Worm (Caenorhabditis elegans) whole organism, young adult: ENCODE results near the gene oac-7.

Experiments used
- C17E4.6 ChIP-seq: fragments of 200-800 bp; sonication (Bioruptor generic); IDR thresholded peaks from 2 replicates; pipeline ENCODE4 v1.3.6; 2022; ENCODE audit warnings: missing genetic modification reagents, missing genetic modification characterization, missing compliant biosample characterization
- K12H6.12 ChIP-seq: fragments of 200-800 bp; sonication (Bioruptor generic); optimal IDR thresholded peaks from 2 replicates; lab custom pipeline; 2018; ENCODE audit warnings: mild to moderate bottlenecking, missing genetic modification characterization, missing compliant biosample characterization
- ama-1 ChIP-seq, 3 experiments: fragments of 150-350 bp in 1 of 3; sonication (generic microtip) in 2 of 3; optimal IDR thresholded peaks; 2 replicates each; lab custom pipeline; 2014 to 2018; ENCODE audit warnings: missing biosample characterization in 2 of 3, missing genetic modification characterization in 2 of 3, missing genetic modification reagents in 2 of 3
- ceh-100 ChIP-seq: fragments of 200-800 bp; sonication (Bioruptor generic); IDR thresholded peaks from 2 replicates; pipeline ENCODE4 v1.3.6; 2022; ENCODE audit warnings: missing genetic modification reagents, missing genetic modification characterization, missing compliant biosample characterization
- ceh-91 ChIP-seq: fragments of 200-800 bp; sonication (Bioruptor generic); IDR thresholded peaks from 2 replicates; pipeline ENCODE4 v1.3.6; 2022; ENCODE audit warnings: missing genetic modification reagents, missing genetic modification characterization, missing compliant biosample characterization
- dpl-1 ChIP-seq: fragments of 150-350 bp; optimal IDR thresholded peaks from 2 replicates; lab custom pipeline; 2014; ENCODE audit warnings: missing biosample characterization, missing genetic modification reagents, missing genetic modification characterization
- lin-35 ChIP-seq, 3 experiments: fragments of 150-350 bp in 2 of 3; sonication (generic microtip) in 1 of 3; optimal IDR thresholded peaks; 2 replicates each; lab custom pipeline; 2014 to 2018; ENCODE audit warnings: missing biosample characterization in 3 of 3, missing genetic modification characterization in 3 of 3, missing genetic modification reagents in 3 of 3
- lin-54 ChIP-seq: fragments of 200-800 bp; sonication (Bioruptor generic); optimal IDR thresholded peaks from 2 replicates; lab custom pipeline; 2018; ENCODE audit warnings: mild to moderate bottlenecking, missing genetic modification characterization, missing compliant biosample characterization
- madf-8 ChIP-seq: fragments of 200-800 bp; sonication (Bioruptor generic); conservative IDR thresholded peaks from 2 replicates; pipeline ENCODE4 v1.3.6; 2022; ENCODE audit warnings: missing genetic modification reagents, missing genetic modification characterization, missing compliant biosample characterization
- nfya-1 ChIP-seq: sonication (generic microtip); optimal IDR thresholded peaks from 2 replicates; lab custom pipeline; 2017; ENCODE audit warnings: antibody characterized with exemption, missing compliant biosample characterization, missing genetic modification characterization, borderline replicate concordance; ENCODE audit not compliant: insufficient read depth
- pha-4 ChIP-seq: fragments of 150-350 bp; sonication (generic microtip); optimal IDR thresholded peaks from 2 replicates; lab custom pipeline; 2014; ENCODE audit warnings: missing biosample characterization, missing genetic modification reagents, missing genetic modification characterization
- snpc-4 ChIP-seq, 5 experiments: fragments of 150-350 bp in 1 of 5; sonication (generic microtip) in 4 of 5; optimal IDR thresholded peaks; 2 replicates each; lab custom pipeline; 2014 to 2018; ENCODE audit warnings: missing genetic modification characterization in 5 of 5, missing biosample characterization in 3 of 5, antibody characterized with exemption in 2 of 5, mild to moderate bottlenecking in 2 of 5, missing compliant biosample characterization in 2 of 5, missing genotype in 2 of 5, moderate library complexity in 2 of 5, missing genetic modification reagents in 1 of 5
- unc-62 ChIP-seq: fragments of 150-350 bp; optimal IDR thresholded peaks from 2 replicates; lab custom pipeline; 2014; ENCODE audit warnings: missing biosample characterization, missing genetic modification reagents, missing genetic modification characterization

DNA sequence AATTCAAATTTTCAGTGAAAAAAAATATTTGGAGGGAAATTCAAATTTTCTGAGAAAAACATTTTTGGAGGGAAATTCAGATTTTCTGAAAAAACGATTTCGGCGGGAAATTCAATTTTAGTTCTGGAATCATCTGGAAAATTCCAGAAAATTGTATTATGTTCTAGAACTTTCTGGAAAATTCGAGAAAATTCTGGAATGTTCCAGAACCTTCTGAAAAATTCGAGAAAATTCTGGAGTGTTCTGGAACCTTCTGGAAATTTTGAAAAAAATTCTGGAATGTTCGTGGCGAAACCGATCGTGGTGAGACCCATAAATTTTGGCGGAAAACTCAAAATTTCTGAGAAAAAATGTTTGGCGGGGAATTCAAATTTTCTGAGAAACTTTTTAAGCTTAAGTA, 12.6 kb downstream of the oac-7 start:
- TF ChIP-seq ceh-100 (GFP tag; lab: Robert Waterston, UW): no peak
- no peak for TF ChIP-seq dpl-1 (GFP tag; lab: Kevin White, UChicago)
- TF ChIP-seq unc-62 (GFP tag; lab: Kevin White, UChicago): no peak
- no peak for TF ChIP-seq lin-35 (GFP tag; optimal IDR thresholded peaks at IDR 0.05; lab: Kevin White, UChicago)
- TF ChIP-seq ceh-91 (GFP tag; lab: Robert Waterston, UW): no peak
- TF ChIP-seq madf-8 (GFP tag; lab: Robert Waterston, UW): no peak
- no peak for TF ChIP-seq lin-54 (GFP tag; lab: Kevin White, UChicago)
- TF ChIP-seq pha-4 (tag; lab: Kevin White, UChicago): no peak
- TF ChIP-seq snpc-4 (GFP tag; optimal IDR thresholded peaks at IDR 0.05; lab: Kevin White, UChicago): no peak
- TF ChIP-seq snpc-4 (tag; optimal IDR thresholded peaks at IDR 0.05; lab: Kevin White, UChicago): no peak
- no peak for TF ChIP-seq ama-1 (optimal IDR thresholded peaks at IDR 0.05; lab: Kevin White, UChicago)
- TF ChIP-seq ama-1 (GFP tag; optimal IDR thresholded peaks at IDR 0.05; lab: Kevin White, UChicago): no peak
- TF ChIP-seq K12H6.12 (tag; lab: Kevin White, UChicago): no peak
- no peak for TF ChIP-seq nfya-1 (tag; lab: Kevin White, UChicago)
- TF ChIP-seq C17E4.6 (GFP tag; lab: Robert Waterston, UW): no peak
